Fruit fly (Drosophila melanogaster): Measurements from ENCODE around the gene CG13361.

- no peak for TF ChIP-seq Hr39 (GFP tag; optimal IDR thresholded peaks at IDR 0.05)
- no peak for TF ChIP-seq Gug (GFP tag; IDR thresholded peaks at IDR 0.05)
- TF ChIP-seq acj6 (GFP tag; optimal IDR thresholded peaks at IDR 0.05), result no peak
Observed at dm6 chrX:750047-750446, 3.4 kb downstream of the CG13361 start, which contains the start of gene CG5254.
